Fruit fly (Drosophila melanogaster): Measurements from ENCODE around the gene dsh.

The dsh gene

DNA sequence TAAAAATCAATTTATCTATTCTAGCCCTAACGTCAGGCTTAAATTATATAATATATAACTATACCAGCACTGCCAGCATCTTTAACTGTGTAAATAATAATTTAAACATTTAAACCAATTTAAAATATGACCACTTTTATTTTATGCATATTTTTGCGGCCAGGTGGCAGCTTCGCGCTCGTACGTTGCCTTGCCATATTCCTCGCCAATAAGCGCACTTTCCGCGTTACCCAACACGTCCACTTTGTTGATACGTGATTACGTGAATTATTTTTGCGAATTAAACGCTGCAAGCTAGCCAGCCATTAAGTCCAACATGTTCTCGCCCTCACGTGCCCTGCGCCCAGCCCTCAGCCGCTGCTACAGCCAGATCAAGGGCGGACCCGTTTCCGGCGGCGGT lies 5.9 kb upstream of the dsh start, which contains the start of gene NdufV3 (continued):
- TF ChIP-seq CG12769 (tag; optimal IDR thresholded peaks at IDR 0.05) (peak; percentile 22), BEAF-32 (GFP tag; optimal IDR thresholded peaks at IDR 0.05) (peak; percentile 27), CG9609 (GFP tag; optimal IDR thresholded peaks at IDR 0.05) (no peak), vvl (GFP tag; IDR thresholded peaks at IDR 0.05) (peak; percentile 71; the same call in 1 of the 2 replicates), pzg (GFP tag; optimal IDR thresholded peaks at IDR 0.05) (peak; percentile 56), CG12659 (GFP tag; optimal IDR thresholded peaks at IDR 0.05) (peak; percentile 10), Dp (GFP tag; optimal IDR thresholded peaks at IDR 0.05) (peak; percentile 31), Gug (GFP tag; IDR thresholded peaks at IDR 0.05) (peak; percentile 20; the same call in 1 of the 4 replicates), gem (tag; optimal IDR thresholded peaks at IDR 0.05) (peak; percentile 24), ind (GFP tag; optimal IDR thresholded peaks at IDR 0.05) (no peak), tin (GFP tag; optimal IDR thresholded peaks at IDR 0.05) (peak; percentile 4), CG7963 (GFP tag; IDR thresholded peaks at IDR 0.05; ENCODE audit: partially characterized antibody) (no peak), CG4617 (GFP tag; optimal IDR thresholded peaks at IDR 0.05; ENCODE audit: borderline replicate concordance) (peak; percentile 8), CG3163 (GFP tag; optimal IDR thresholded peaks at IDR 0.05) (no peak), esg (GFP tag; conservative IDR thresholded peaks at IDR 0.05) (no peak), Pdp1 (GFP tag; optimal IDR thresholded peaks at IDR 0.05) (peak in 1 of 2 experiments; percentile 91), Ada2b (GFP tag; IDR thresholded peaks at IDR 0.05) (no peak), row (GFP tag; IDR thresholded peaks at IDR 0.05) (peak; percentile 41; the same call in 1 of the 3 replicates), Xrp1 (GFP tag; IDR thresholded peaks at IDR 0.05) (0 out of 2 replicates have a peak, but pooled peaks have one; percentile 39), jing (GFP tag; optimal IDR thresholded peaks at IDR 0.05) (no peak), Meics (GFP tag; optimal IDR thresholded peaks at IDR 0.05) (peak; percentile 13), grau (tag; optimal IDR thresholded peaks at IDR 0.05) (peak; percentile 28), E2f2 (GFP tag; IDR thresholded peaks at IDR 0.05) (peak; percentile 46), CG9437 (GFP tag; optimal IDR thresholded peaks at IDR 0.05) (peak; percentile 4), CG10267 (tag; optimal IDR thresholded peaks at IDR 0.05) (peak; percentile 49), Dref (GFP tag; IDR thresholded peaks at IDR 0.05) (peak; percentile 29; the same call in 1 of the 2 replicates), jigr1 (GFP tag; IDR thresholded peaks at IDR 0.05) (no peak), CG17829 (tag; optimal IDR thresholded peaks at IDR 0.05) (peak; percentile 18), CG15514 (GFP tag; optimal IDR thresholded peaks at IDR 0.05) (peak; percentile 3), ara (GFP tag; IDR thresholded peaks at IDR 0.05) (no peak), CG18476 (GFP tag; optimal IDR thresholded peaks at IDR 0.05) (no peak), sc (optimal IDR thresholded peaks at IDR 0.05) (no peak), sc (GFP tag; optimal IDR thresholded peaks at IDR 0.05) (no peak), D19A (tag; optimal IDR thresholded peaks at IDR 0.05) (no peak), MBD-R2 (GFP tag; IDR thresholded peaks at IDR 0.05) (peak; percentile 51), Dip3 (GFP tag; optimal IDR thresholded peaks at IDR 0.05) (no peak), CG3847 (GFP tag; IDR thresholded peaks at IDR 0.05) (peak; percentile 68), tio (GFP tag; optimal IDR thresholded peaks at IDR 0.05) (no peak), Chrac-16 (GFP tag; optimal IDR thresholded peaks at IDR 0.05) (no peak), CG8765 (GFP tag; IDR thresholded peaks at IDR 0.05) (no peak), tup (GFP tag; optimal IDR thresholded peaks at IDR 0.05) (no peak), ci (GFP tag; IDR thresholded peaks at IDR 0.05) (0 out of 3 replicates have a peak, but pooled peaks have one; percentile 33), Med (GFP tag) (peak; percentile 57), Deaf1 (tag; optimal IDR thresholded peaks at IDR 0.05) (no peak), CG2678 (tag; optimal IDR thresholded peaks at IDR 0.05) (peak; percentile 4), CG2120 (GFP tag; optimal IDR thresholded peaks at IDR 0.05) (peak; percentile 31), CG12391 (tag; optimal IDR thresholded peaks at IDR 0.05) (peak; percentile 9), CG9817 (tag; optimal IDR thresholded peaks at IDR 0.05) (peak; percentile 7), HmgD (GFP tag; optimal IDR thresholded peaks at IDR 0.05) (no peak), CG8388 (GFP tag; optimal IDR thresholded peaks at IDR 0.05) (no peak), zfh2 (GFP tag; optimal IDR thresholded peaks at IDR 0.05) (peak; percentile 20)

Measured in whole organism, embryonic.